Fruit fly (Drosophila melanogaster) whole organism: ENCODE measurements around the gene holn1.

Experiments used
- EcR ChIP-seq, 2 experiments: fragments of >200 bp; optimal IDR thresholded peaks; 2 replicates each; lab custom pipeline; 2017; ENCODE audit warnings: missing biosample characterization in 2 of 2, missing genetic modification characterization in 2 of 2, missing genetic modification reagents in 2 of 2
- pan ChIP-seq: fragments of >200 bp; optimal IDR thresholded peaks from 2 replicates; lab custom pipeline; 2017
- psq ChIP-seq: fragments of >200 bp; optimal IDR thresholded peaks from 2 replicates; lab custom pipeline; 2017

DNA sequence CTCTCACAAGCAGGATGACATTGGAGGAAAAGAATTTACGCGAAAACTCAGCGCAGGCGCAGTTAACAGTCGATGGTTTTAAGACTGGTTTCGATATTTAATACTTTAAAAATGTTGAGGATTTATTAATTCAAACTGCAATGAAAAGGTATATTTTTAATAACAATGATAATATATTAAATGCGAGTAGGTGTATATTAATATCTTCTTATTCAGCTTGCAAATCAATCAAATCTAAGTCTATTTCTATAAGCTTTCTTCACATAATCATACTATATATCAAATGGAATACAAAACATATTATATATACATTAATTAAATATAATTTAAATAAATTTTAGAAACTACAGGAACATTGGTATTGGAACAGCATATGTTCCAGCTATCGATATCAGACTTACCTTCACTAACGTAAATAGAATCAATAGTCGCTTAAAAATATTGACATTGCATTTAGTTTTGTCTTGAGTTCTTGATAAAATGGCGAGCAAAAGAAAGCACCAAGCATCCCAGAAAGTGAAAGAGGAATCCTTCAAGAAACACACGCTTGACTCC, at the start of gene holn1, which contains the start of gene TBC1D16:
- TF ChIP-seq psq (lab: Kevin White, UChicago) (no peak), pan (lab: Kevin White, UChicago) (no peak), EcR (GFP tag; optimal IDR thresholded peaks at IDR 0.05; lab: Kevin White, UChicago) (no peak)
